Worm (Caenorhabditis elegans): ENCODE results near the gene srd-55.

- no peak for TF ChIP-seq aptf-3 (GFP tag; IDR thresholded peaks at IDR 0.05)
- no peak for TF ChIP-seq D2030.7 (GFP tag; IDR thresholded peaks at IDR 0.05)
- TF ChIP-seq pha-4 (tag; optimal IDR thresholded peaks at IDR 0.05), result no peak
- no peak for TF ChIP-seq F49E8.2 (tag; optimal IDR thresholded peaks at IDR 0.05; ENCODE audit: insufficient read depth)
- TF ChIP-seq bed-2 (GFP tag; IDR thresholded peaks at IDR 0.05), result no peak
- TF ChIP-seq ceh-79 (tag; optimal IDR thresholded peaks at IDR 0.05), result no peak
- TF ChIP-seq ztf-25 (GFP tag; IDR thresholded peaks at IDR 0.05), result no peak
These were observed 33.3 kb upstream of the srd-55 start, which contains the start of gene F43E2.1 for ce11 chrII:7374980-7375379.

All from whole organism, young adult.